Worm (Caenorhabditis elegans): ENCODE data around the gene vps-29.

Gene vps-29

DNA sequence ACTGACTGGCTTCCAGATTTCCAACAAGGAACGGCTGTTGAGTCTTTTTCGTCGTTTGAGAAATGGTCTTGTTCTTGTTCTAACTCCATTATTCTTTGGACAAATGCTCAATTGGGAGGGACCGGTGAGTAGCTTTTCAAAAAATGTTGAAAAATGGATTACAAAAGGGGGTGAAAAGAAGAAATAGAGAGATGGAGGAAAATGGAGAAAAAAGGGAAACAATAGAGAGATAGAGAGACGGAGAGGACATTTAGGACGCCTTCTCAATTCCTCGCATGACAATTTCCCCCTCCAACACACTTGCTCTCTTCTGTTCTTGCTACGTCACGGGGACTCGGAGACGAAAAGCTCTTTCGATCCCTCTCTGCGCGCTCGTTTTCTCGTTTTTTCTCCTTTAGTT, 40.1 kb upstream of the vps-29 start (continued):
- no peak for TF ChIP-seq lin-39 (tag; optimal IDR thresholded peaks at IDR 0.05)

DNA sequence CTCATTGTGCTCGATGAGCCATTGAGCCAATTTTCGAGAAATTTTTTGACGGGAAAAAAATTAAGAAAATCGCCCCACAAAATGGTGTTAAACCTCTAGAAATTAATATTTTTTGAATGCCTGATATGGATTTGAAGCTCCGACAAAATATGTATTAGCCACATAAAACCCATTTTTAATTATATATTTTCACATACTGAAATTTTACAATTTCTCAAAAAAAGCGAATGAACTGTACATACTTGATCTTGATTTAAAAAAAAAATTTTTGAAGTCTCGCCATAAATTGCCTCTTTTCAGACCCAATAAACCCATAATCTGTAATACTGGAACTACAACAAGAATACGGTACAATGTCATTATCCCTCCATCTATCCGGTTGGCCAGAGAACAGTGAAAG, 39.6 kb upstream of the vps-29 start, which contains the start of gene nac-3:
TSS of gene nac-3 (plus strand) at position 301 of the 400 bp plus-strand sequence.
- TF ChIP-seq C34F6.9 (tag; optimal IDR thresholded peaks at IDR 0.05): no peak
- TF ChIP-seq lsy-2 (tag; optimal IDR thresholded peaks at IDR 0.05): no peak
- no peak for TF ChIP-seq elt-1 (tag; optimal IDR thresholded peaks at IDR 0.05)

- TF ChIP-seq nhr-23 (tag; optimal IDR thresholded peaks at IDR 0.05) (no peak), ZK546.5 (tag; optimal IDR thresholded peaks at IDR 0.05) (no peak), nhr-237 (tag; optimal IDR thresholded peaks at IDR 0.05) (no peak), nhr-6 (tag; optimal IDR thresholded peaks at IDR 0.05) (no peak), aly-2 (tag; optimal IDR thresholded peaks at IDR 0.05) (no peak), sem-4 (tag; optimal IDR thresholded peaks at IDR 0.05) (peak; percentile 14), ceh-82 (tag; optimal IDR thresholded peaks at IDR 0.05) (no peak), nhr-21 (tag; optimal IDR thresholded peaks at IDR 0.05) (no peak), nhr-11 (tag; optimal IDR thresholded peaks at IDR 0.05) (no peak), lin-39 (tag; optimal IDR thresholded peaks at IDR 0.05) (no peak), ztf-11 (tag; optimal IDR thresholded peaks at IDR 0.05) (no peak), gmeb-1 (tag; optimal IDR thresholded peaks at IDR 0.05) (no peak), egl-27 (tag; optimal IDR thresholded peaks at IDR 0.05) (no peak), R02D3.7 (tag; optimal IDR thresholded peaks at IDR 0.05) (no peak), nhr-10 (tag; optimal IDR thresholded peaks at IDR 0.05) (no peak), F13H6.1 (tag; optimal IDR thresholded peaks at IDR 0.05) (peak; percentile 14), lin-13 (GFP tag; optimal IDR thresholded peaks at IDR 0.05) (no peak), mdl-1 (tag; optimal IDR thresholded peaks at IDR 0.05) (no peak), lin-11 (tag; optimal IDR thresholded peaks at IDR 0.05) (peak; percentile 15), C34F6.9 (tag; optimal IDR thresholded peaks at IDR 0.05) (peak; percentile 70), mbf-1 (tag; optimal IDR thresholded peaks at IDR 0.05) (no peak), nhr-25 (tag; optimal IDR thresholded peaks at IDR 0.05) (no peak), unc-39 (tag; optimal IDR thresholded peaks at IDR 0.05) (no peak), blmp-1 (tag; optimal IDR thresholded peaks at IDR 0.05; ENCODE audit: insufficient read depth) (no peak), fos-1 (tag; optimal IDR thresholded peaks at IDR 0.05) (no peak), skn-1 (tag; optimal IDR thresholded peaks at IDR 0.05) (no peak), Y55F3AM.14 (GFP tag; optimal IDR thresholded peaks at IDR 0.05) (peak; percentile 9), dmd-4 (tag; optimal IDR thresholded peaks at IDR 0.05) (no peak), zag-1 (tag; optimal IDR thresholded peaks at IDR 0.05) (peak; percentile 73), alr-1 (tag; optimal IDR thresholded peaks at IDR 0.05) (no peak), elt-3 (tag; optimal IDR thresholded peaks at IDR 0.05) (no peak), snpc-4 (tag; optimal IDR thresholded peaks at IDR 0.05) (no peak), ceh-16 (tag; optimal IDR thresholded peaks at IDR 0.05) (no peak), unc-55 (GFP tag; optimal IDR thresholded peaks at IDR 0.05) (peak; percentile 58), mab-5 (tag; optimal IDR thresholded peaks at IDR 0.05) (peak; percentile 27), sma-3 (GFP tag; optimal IDR thresholded peaks at IDR 0.05) (no peak), crh-2 (tag; optimal IDR thresholded peaks at IDR 0.05) (peak; percentile 46), unc-62 (GFP tag; optimal IDR thresholded peaks at IDR 0.05) (no peak), nhr-129 (tag; optimal IDR thresholded peaks at IDR 0.05) (peak; percentile 23), ztf-1 (GFP tag; conservative IDR thresholded peaks at IDR 0.05) (no peak), sma-9 (GFP tag; optimal IDR thresholded peaks at IDR 0.05) (peak; percentile 10), sma-9 (tag; optimal IDR thresholded peaks at IDR 0.05) (no peak), elt-1 (tag; optimal IDR thresholded peaks at IDR 0.05) (no peak), lsy-2 (tag; optimal IDR thresholded peaks at IDR 0.05) (peak in 1 of 2 experiments; percentile 46), ztf-4 (tag; optimal IDR thresholded peaks at IDR 0.05) (no peak), nhr-12 (tag; optimal IDR thresholded peaks at IDR 0.05) (no peak), peb-1 (tag; optimal IDR thresholded peaks at IDR 0.05) (no peak), ama-1 (optimal IDR thresholded peaks at IDR 0.05) (no peak), nhr-77 (tag; optimal IDR thresholded peaks at IDR 0.05) (no peak)
These were observed 38.9 kb upstream of the vps-29 start for ce11 chrIII:10151719-10152118.

Data from whole organism, L2 larva.